Worm (Caenorhabditis elegans) whole organism, late embryonic: Measurements from ENCODE around the gene sfxn-2.

Source experiments
- C08G9.2 ChIP-seq: sonication (generic microtip); optimal IDR thresholded peaks from 2 replicates; lab custom pipeline; 2016; ENCODE audit warnings: mild to moderate bottlenecking, missing genetic modification characterization, moderate library complexity, missing compliant biosample characterization
- C38D4.7 ChIP-seq: fragments of 200-800 bp; sonication (Bioruptor generic); optimal IDR thresholded peaks from 2 replicates; lab custom pipeline; 2018; ENCODE audit warnings: mild to moderate bottlenecking, missing genetic modification characterization, moderate library complexity, missing compliant biosample characterization
- F13H6.1 ChIP-seq: sonication (generic microtip); optimal IDR thresholded peaks from 2 replicates; lab custom pipeline; 2016; ENCODE audit warnings: missing genetic modification characterization, missing compliant biosample characterization
- K09A11.1 ChIP-seq: sonication (generic microtip); optimal IDR thresholded peaks from 2 replicates; lab custom pipeline; 2017; ENCODE audit warnings: antibody characterized with exemption, mild to moderate bottlenecking, missing genetic modification characterization, missing compliant biosample characterization; ENCODE audit not compliant: insufficient read depth
- Y22D7AL.16 ChIP-seq: sonication (generic microtip); optimal IDR thresholded peaks from 2 replicates; lab custom pipeline; 2016; ENCODE audit warnings: missing genetic modification characterization, missing compliant biosample characterization
- ahr-1 ChIP-seq: sonication (generic microtip); optimal IDR thresholded peaks from 2 replicates; lab custom pipeline; 2016; ENCODE audit warnings: missing genetic modification characterization, missing compliant biosample characterization
- ama-1 ChIP-seq: fragments of 150-350 bp; optimal IDR thresholded peaks from 2 replicates; lab custom pipeline; 2014
- ceh-14 ChIP-seq: sonication (generic microtip); optimal IDR thresholded peaks from 2 replicates; lab custom pipeline; 2016; ENCODE audit warnings: missing genotype, missing genetic modification characterization, missing compliant biosample characterization
- ceh-2 ChIP-seq: sonication (generic microtip); optimal IDR thresholded peaks from 2 replicates; lab custom pipeline; 2016; ENCODE audit warnings: missing genotype, missing genetic modification characterization, missing compliant biosample characterization
- ceh-22 ChIP-seq: sonication (generic microtip); optimal IDR thresholded peaks from 2 replicates; lab custom pipeline; 2017; ENCODE audit warnings: missing biosample characterization, missing genetic modification characterization
- ceh-24 ChIP-seq: sonication (generic microtip); optimal IDR thresholded peaks from 2 replicates; lab custom pipeline; 2016; ENCODE audit warnings: mild to moderate bottlenecking, missing genetic modification characterization, missing compliant biosample characterization
- ceh-31 ChIP-seq: sonication (generic microtip); optimal IDR thresholded peaks from 2 replicates; lab custom pipeline; 2016; ENCODE audit warnings: missing genetic modification characterization, missing compliant biosample characterization
- ceh-48 ChIP-seq: sonication (generic microtip); optimal IDR thresholded peaks from 2 replicates; lab custom pipeline; 2016; ENCODE audit warnings: missing genetic modification characterization, inconsistent platforms, missing compliant biosample characterization
- dmd-4 ChIP-seq: sonication (generic microtip); optimal IDR thresholded peaks from 2 replicates; lab custom pipeline; 2016; ENCODE audit warnings: borderline replicate concordance, missing genetic modification characterization, missing compliant biosample characterization
- elt-4 ChIP-seq: sonication (generic microtip); optimal IDR thresholded peaks from 2 replicates; lab custom pipeline; 2016; ENCODE audit warnings: missing genetic modification characterization, missing compliant biosample characterization
- ets-4 ChIP-seq: sonication (generic microtip); optimal IDR thresholded peaks from 2 replicates; lab custom pipeline; 2016; ENCODE audit warnings: missing genetic modification characterization, missing compliant biosample characterization
- fkh-6 ChIP-seq: sonication (generic microtip); optimal IDR thresholded peaks from 2 replicates; lab custom pipeline; 2016; ENCODE audit warnings: missing genetic modification characterization, missing compliant biosample characterization
- hlh-15 ChIP-seq: sonication (generic microtip); optimal IDR thresholded peaks from 2 replicates; lab custom pipeline; 2016; ENCODE audit warnings: missing genetic modification characterization, missing compliant biosample characterization
- hlh-6 ChIP-seq: sonication (generic microtip); optimal IDR thresholded peaks from 2 replicates; lab custom pipeline; 2016; ENCODE audit warnings: missing genotype, missing genetic modification characterization, missing compliant biosample characterization
- lim-6 ChIP-seq: sonication (generic microtip); optimal IDR thresholded peaks from 2 replicates; lab custom pipeline; 2016; ENCODE audit warnings: missing genetic modification characterization, missing compliant biosample characterization
- lin-11 ChIP-seq: fragments of 200-800 bp; sonication (Bioruptor generic); optimal IDR thresholded peaks from 2 replicates; lab custom pipeline; 2018; ENCODE audit warnings: mild to moderate bottlenecking, missing genetic modification characterization, missing compliant biosample characterization
- mec-3 ChIP-seq: sonication (generic microtip); optimal IDR thresholded peaks from 2 replicates; lab custom pipeline; 2016; ENCODE audit warnings: borderline replicate concordance, missing genetic modification characterization, missing compliant biosample characterization
- nfya-1 ChIP-seq: sonication (generic microtip); optimal IDR thresholded peaks from 2 replicates; lab custom pipeline; 2017; ENCODE audit warnings: missing genetic modification characterization, mild to moderate bottlenecking, missing compliant biosample characterization, antibody characterized with exemption, moderate library complexity
- nhr-11 ChIP-seq: fragments of 150-350 bp; optimal IDR thresholded peaks from 2 replicates; lab custom pipeline; 2014; ENCODE audit warnings: missing biosample characterization, missing genetic modification characterization
- odd-2 ChIP-seq: sonication (generic microtip); optimal IDR thresholded peaks from 2 replicates; lab custom pipeline; 2017; ENCODE audit warnings: antibody characterized with exemption, mild to moderate bottlenecking, missing genetic modification characterization, missing compliant biosample characterization
- pax-1 ChIP-seq: fragments of 150-350 bp; optimal IDR thresholded peaks from 2 replicates; lab custom pipeline; 2014; ENCODE audit warnings: missing biosample characterization, missing genetic modification characterization
- pha-2 ChIP-seq: sonication (generic microtip); optimal IDR thresholded peaks from 2 replicates; lab custom pipeline; 2017; ENCODE audit warnings: mild to moderate bottlenecking, missing genetic modification characterization, missing compliant biosample characterization
- pha-4 ChIP-seq: fragments of 150-350 bp; optimal IDR thresholded peaks from 2 replicates; lab custom pipeline; 2018; ENCODE audit warnings: missing biosample characterization, missing genetic modification reagents, missing genetic modification characterization
- pqm-1 ChIP-seq: sonication (generic microtip); optimal IDR thresholded peaks from 2 replicates; lab custom pipeline; 2016; ENCODE audit warnings: missing genetic modification characterization, missing compliant biosample characterization
- ref-2 ChIP-seq: sonication (generic microtip); optimal IDR thresholded peaks from 2 replicates; lab custom pipeline; 2016; ENCODE audit warnings: missing genetic modification characterization, missing compliant biosample characterization
- sdc-2 ChIP-seq: sonication (generic microtip); optimal IDR thresholded peaks from 2 replicates; lab custom pipeline; 2016; ENCODE audit warnings: missing genotype, missing genetic modification characterization, missing compliant biosample characterization
- sox-2 ChIP-seq: fragments of 200-800 bp; sonication (Bioruptor generic); IDR thresholded peaks from 2 replicates; pipeline ENCODE4 v1.3.6; 2022; ENCODE audit warnings: missing genetic modification reagents, missing genetic modification characterization, missing compliant biosample characterization
- sox-4 ChIP-seq: sonication (generic microtip); optimal IDR thresholded peaks from 2 replicates; lab custom pipeline; 2017; ENCODE audit warnings: mild to moderate bottlenecking, missing genetic modification characterization, inconsistent platforms, missing compliant biosample characterization
- syd-9 ChIP-seq: sonication (generic microtip); optimal IDR thresholded peaks from 2 replicates; lab custom pipeline; 2016; ENCODE audit warnings: mild to moderate bottlenecking, missing genetic modification characterization, moderate library complexity, missing compliant biosample characterization
- tbx-2 ChIP-seq: sonication (generic microtip); optimal IDR thresholded peaks from 2 replicates; lab custom pipeline; 2016; ENCODE audit warnings: missing genetic modification characterization, missing compliant biosample characterization
- ttx-3 ChIP-seq: sonication (generic microtip); optimal IDR thresholded peaks from 2 replicates; lab custom pipeline; 2016; ENCODE audit warnings: missing genetic modification reagents, missing genetic modification characterization, missing compliant biosample characterization
- unc-42 ChIP-seq: sonication (generic microtip); optimal IDR thresholded peaks from 2 replicates; lab custom pipeline; 2016; ENCODE audit warnings: missing genotype, missing genetic modification characterization, missing compliant biosample characterization
- unc-55 ChIP-seq: sonication (generic microtip); optimal IDR thresholded peaks from 2 replicates; lab custom pipeline; 2017; ENCODE audit warnings: missing biosample characterization, missing genetic modification reagents, missing genetic modification characterization

The sfxn-2 gene

DNA sequence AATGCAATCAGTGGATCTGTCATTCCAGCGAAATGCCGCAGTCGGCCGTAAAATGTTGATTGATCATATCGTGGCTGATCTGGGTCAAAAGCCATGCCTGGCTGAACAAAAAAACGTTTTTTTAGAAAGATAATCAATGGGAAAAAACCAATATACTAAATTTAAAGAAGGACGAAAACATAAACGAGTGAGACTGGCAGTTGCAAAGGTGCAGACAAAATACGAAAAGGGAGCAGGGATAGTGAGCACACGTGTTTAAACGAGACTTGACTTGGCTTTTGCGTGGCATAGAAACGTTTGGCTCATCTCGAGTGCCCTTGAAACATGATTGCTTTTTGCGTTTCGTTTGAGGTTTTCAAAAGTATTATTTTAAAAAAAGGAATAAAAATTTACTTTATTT, at the start of gene sfxn-2:
sfxn-2 (minus strand) TSS at position 101 of the 400 bp plus-strand sequence.
- TF ChIP-seq sox-2 (no peak), sox-4 (no peak), hlh-15 (tag; lab: Kevin White, UChicago) (no peak), dmd-4 (tag; lab: Kevin White, UChicago) (no peak), C08G9.2 (tag; lab: Kevin White, UChicago) (no peak), F13H6.1 (no peak), lim-6 (tag; lab: Kevin White, UChicago) (no peak), odd-2 (tag; lab: Kevin White, UChicago) (no peak), ets-4 (tag; lab: Kevin White, UChicago) (no peak), ttx-3 (tag; lab: Kevin White, UChicago) (no peak), ceh-14 (no peak), elt-4 (tag; lab: Kevin White, UChicago) (no peak)

DNA sequence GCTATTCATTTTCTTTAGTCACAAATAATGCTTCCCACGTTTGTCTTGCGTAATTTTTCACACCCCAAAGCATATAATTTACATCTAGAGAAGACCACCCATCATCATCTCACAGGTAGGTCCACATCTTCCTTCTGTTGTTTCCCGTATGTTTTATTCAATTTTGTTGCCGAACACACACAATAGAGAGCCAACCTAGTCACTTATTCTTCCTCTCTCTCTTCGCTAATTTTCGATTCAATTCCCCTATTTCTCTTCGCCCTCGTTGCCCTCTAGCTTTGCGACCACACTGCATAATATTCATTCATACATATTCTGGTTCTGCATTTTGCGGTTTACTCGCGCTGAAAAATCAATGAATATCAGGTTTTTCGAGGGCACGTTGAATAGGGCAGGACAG, 47.9 kb upstream of the sfxn-2 start:
- TF ChIP-seq nhr-11 (tag; lab: Kevin White, UChicago), result no peak
- TF ChIP-seq ceh-31, result peak; percentile 71
- no peak for TF ChIP-seq fkh-6
- TF ChIP-seq ceh-48 (tag; lab: Kevin White, UChicago), result peak; percentile 5
- no peak for TF ChIP-seq odd-2 (tag; lab: Kevin White, UChicago)
- TF ChIP-seq unc-42, result peak; percentile 11
- TF ChIP-seq ref-2 (tag; lab: Kevin White, UChicago), result no peak
- TF ChIP-seq ceh-2 (tag; lab: Kevin White, UChicago), result no peak

DNA sequence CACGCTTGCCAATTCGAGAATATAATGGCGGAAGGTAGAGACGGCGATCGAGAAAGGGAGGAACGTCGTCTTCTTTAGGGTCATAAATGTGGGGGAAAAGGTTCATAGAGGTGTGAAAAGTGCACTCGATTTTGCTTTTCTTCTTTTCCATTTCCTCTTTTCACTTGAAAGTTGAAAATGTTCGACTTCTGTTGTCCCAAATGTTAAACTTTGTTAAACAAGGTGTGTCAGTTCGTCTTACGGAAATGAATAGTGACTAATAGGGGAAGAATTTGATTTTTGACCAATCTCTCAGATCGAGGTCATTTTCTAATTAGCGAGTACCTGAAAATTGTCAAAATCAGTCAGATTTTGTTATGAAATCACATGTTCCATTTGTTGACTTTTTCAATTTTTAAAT, 46.7 kb upstream of the sfxn-2 start:
- peak; percentile 34 for TF ChIP-seq ceh-31
- no peak for TF ChIP-seq sdc-2 (tag; lab: Kevin White, UChicago)

DNA sequence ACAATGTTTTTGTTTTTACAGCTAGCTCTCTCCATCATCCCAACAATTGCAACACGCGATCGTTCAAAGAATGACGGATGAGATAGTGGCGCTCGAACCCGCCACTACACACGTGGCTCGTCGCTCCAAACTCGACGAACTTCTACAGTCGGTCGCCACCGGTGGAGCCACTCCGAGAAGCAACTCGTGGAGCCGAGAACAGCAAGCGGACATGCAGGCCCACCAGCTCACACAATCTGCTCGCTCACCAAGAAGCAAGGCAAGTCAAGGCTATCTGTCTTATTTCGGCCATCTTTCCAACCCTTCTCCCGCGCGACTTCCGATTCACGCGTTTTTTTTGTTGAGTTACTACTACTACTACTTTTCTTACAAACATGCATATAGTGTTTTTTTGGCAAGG, 45.6 kb upstream of the sfxn-2 start, which contains the start of the genes F45E1.1 and F45E1.2:
F45E1.1 (plus strand) TSS at position 20 of the 400 bp plus-strand sequence.
F45E1.2 (plus strand) TSS at position 71 of the 400 bp plus-strand sequence.
- TF ChIP-seq pqm-1 (tag; lab: Kevin White, UChicago), result no peak
- TF ChIP-seq unc-55 (GFP tag; lab: Kevin White, UChicago), result no peak
- TF ChIP-seq Y22D7AL.16 (tag; lab: Kevin White, UChicago), result no peak
- TF ChIP-seq ama-1 (lab: Kevin White, UChicago), result no peak
- no peak for TF ChIP-seq C38D4.7
- TF ChIP-seq unc-42, result no peak
- no peak for TF ChIP-seq ceh-22 (tag; lab: Kevin White, UChicago)
- no peak for TF ChIP-seq sox-2
- TF ChIP-seq ttx-3 (tag; lab: Kevin White, UChicago), result no peak
- no peak for TF ChIP-seq ahr-1
- TF ChIP-seq syd-9 (tag; lab: Kevin White, UChicago), result no peak
- TF ChIP-seq K09A11.1, result no peak
- TF ChIP-seq hlh-6 (tag; lab: Kevin White, UChicago), result no peak
- TF ChIP-seq pha-4 (tag; lab: Kevin White, UChicago), result no peak
- no peak for TF ChIP-seq ceh-24 (tag; lab: Kevin White, UChicago)
- TF ChIP-seq lin-11 (tag; lab: Kevin White, UChicago), result no peak
- no peak for TF ChIP-seq fkh-6
- no peak for TF ChIP-seq mec-3 (tag; lab: Kevin White, UChicago)
- TF ChIP-seq nfya-1 (tag; lab: Kevin White, UChicago), result no peak

DNA sequence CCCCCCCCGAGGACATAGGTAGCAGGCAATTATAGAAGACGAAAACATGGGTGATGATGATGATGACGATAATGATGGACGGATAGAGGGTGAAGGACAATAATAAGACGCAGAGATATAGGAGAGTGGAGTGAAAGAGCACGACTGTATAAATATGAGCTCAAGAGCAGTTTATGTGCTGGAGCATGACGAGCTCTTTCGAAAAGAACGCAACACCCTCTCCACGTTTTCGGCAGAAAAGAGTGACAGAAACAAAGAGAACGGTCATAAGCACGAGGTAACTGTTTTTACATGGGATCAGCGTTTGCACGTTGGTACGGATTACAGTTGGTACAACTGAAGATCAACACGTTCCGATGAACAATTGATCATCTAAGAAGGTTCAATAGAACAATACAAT, 40.8 kb upstream of the sfxn-2 start:
- TF ChIP-seq pax-1 (peak; percentile 92), tbx-2 (tag; lab: Kevin White, UChicago) (peak; percentile 30), pha-2 (tag; lab: Kevin White, UChicago) (no peak)
